Fruit fly (Drosophila melanogaster): ENCODE measurements around the gene CG44532.

dm6 chrX:9127264-9128011 lies 34.5 kb upstream of the CG44532 start:
- TF ChIP-seq CG17912 (GFP tag; optimal IDR thresholded peaks at IDR 0.05) (no peak), CG2678 (tag; optimal IDR thresholded peaks at IDR 0.05) (peak; percentile 37), CG14050 (GFP tag; IDR thresholded peaks at IDR 0.05) (no peak), CG6689 (GFP tag; IDR thresholded peaks at IDR 0.05) (peak; percentile 38), Mad (GFP tag; optimal IDR thresholded peaks at IDR 0.05) (no peak), sr (GFP tag; IDR thresholded peaks at IDR 0.05) (no peak), yki (optimal IDR thresholded peaks at IDR 0.05) (no peak), Ptx1 (GFP tag; IDR thresholded peaks at IDR 0.05) (peak; percentile 38; the same call in 1 of the 2 replicates), Hr51 (GFP tag; optimal IDR thresholded peaks at IDR 0.05) (peak in 1 of 2 experiments; percentile 26), z (GFP tag; IDR thresholded peaks at IDR 0.05) (no peak), CG33213 (GFP tag; optimal IDR thresholded peaks at IDR 0.05) (no peak), bowl (GFP tag; IDR thresholded peaks at IDR 0.05) (no peak), CG4707 (GFP tag; optimal IDR thresholded peaks at IDR 0.05) (no peak)
